Worm (Caenorhabditis elegans) whole organism, L4/young adult: ENCODE results near the gene F20B10.3.
A peak's percentile ranks its signal among the peaks of the same experiment; 100 is the strongest.

Experiments used
- W03F9.2 ChIP-seq: fragments of 150-350 bp; optimal IDR thresholded peaks from 2 replicates; lab custom pipeline; 2014; ENCODE audit warnings: missing biosample characterization, missing genetic modification characterization
- dao-5 ChIP-seq: sonication (generic microtip); optimal IDR thresholded peaks from 2 replicates; lab custom pipeline; 2016; ENCODE audit warnings: missing genotype, missing genetic modification characterization, moderate library complexity, missing compliant biosample characterization
- him-1 ChIP-seq: sonication (generic microtip); optimal IDR thresholded peaks from 2 replicates; lab custom pipeline; 2016; ENCODE audit warnings: missing genotype, missing genetic modification reagents, missing genetic modification characterization, missing compliant biosample characterization

The F20B10.3 gene

ce11 chrIV:12193338-12193737, 25.3 kb downstream of the F20B10.3 start:
- TF ChIP-seq him-1 (tag; lab: Kevin White, UChicago), result no peak
- TF ChIP-seq dao-5 (tag; lab: Kevin White, UChicago), result no peak
- no peak for TF ChIP-seq W03F9.2 (tag; lab: Kevin White, UChicago)

- TF ChIP-seq dao-5 (tag; lab: Kevin White, UChicago), result no peak
- no peak for TF ChIP-seq him-1 (tag; lab: Kevin White, UChicago)
- peak; percentile 12 for TF ChIP-seq W03F9.2 (tag; lab: Kevin White, UChicago)
Measured at ce11 chrIV:12194668-12195067, 26.6 kb downstream of the F20B10.3 start.

ce11 chrIV:12196608-12197007, 28.6 kb downstream of the F20B10.3 start:
- TF ChIP-seq dao-5 (tag; lab: Kevin White, UChicago), result no peak
- no peak for TF ChIP-seq W03F9.2 (tag; lab: Kevin White, UChicago)
- TF ChIP-seq him-1 (tag; lab: Kevin White, UChicago), result no peak

ce11 chrIV:12197679-12198078, 29.6 kb downstream of the F20B10.3 start:
- TF ChIP-seq him-1 (tag; lab: Kevin White, UChicago), result no peak
- TF ChIP-seq dao-5 (tag; lab: Kevin White, UChicago), result no peak
- TF ChIP-seq W03F9.2 (tag; lab: Kevin White, UChicago), result no peak

ce11 chrIV:12198816-12199215, 30.8 kb downstream of the F20B10.3 start:
- TF ChIP-seq dao-5 (tag; lab: Kevin White, UChicago) (no peak), W03F9.2 (tag; lab: Kevin White, UChicago) (no peak), him-1 (tag; lab: Kevin White, UChicago) (no peak)

- TF ChIP-seq him-1 (tag; lab: Kevin White, UChicago) (no peak), dao-5 (tag; lab: Kevin White, UChicago) (no peak), W03F9.2 (tag; lab: Kevin White, UChicago) (no peak)
Measured at ce11 chrIV:12199538-12200158, 31.6 kb downstream of the F20B10.3 start.

- TF ChIP-seq him-1 (tag; lab: Kevin White, UChicago) (no peak), W03F9.2 (tag; lab: Kevin White, UChicago) (no peak), dao-5 (tag; lab: Kevin White, UChicago) (no peak)
Measured at ce11 chrIV:12200812-12201211, 32.8 kb downstream of the F20B10.3 start.

- TF ChIP-seq him-1 (tag; lab: Kevin White, UChicago), result no peak
- TF ChIP-seq W03F9.2 (tag; lab: Kevin White, UChicago), result no peak
Measured at ce11 chrIV:12202000-12202399, 34.0 kb downstream of the F20B10.3 start.

ce11 chrIV:12202949-12203348, 34.9 kb downstream of the F20B10.3 start, which contains the start of gene F35G2.1:
TSS of gene F35G2.1 (plus strand) at chrIV:12203249.
- no peak for TF ChIP-seq W03F9.2 (tag; lab: Kevin White, UChicago)
- no peak for TF ChIP-seq him-1 (tag; lab: Kevin White, UChicago)
- TF ChIP-seq dao-5 (tag; lab: Kevin White, UChicago), result no peak

- TF ChIP-seq dao-5 (tag; lab: Kevin White, UChicago), result no peak
- TF ChIP-seq W03F9.2 (tag; lab: Kevin White, UChicago), result no peak
Measured at ce11 chrIV:12203968-12204367, 35.9 kb downstream of the F20B10.3 start.

ce11 chrIV:12207454-12207853, 39.4 kb downstream of the F20B10.3 start:
- no peak for TF ChIP-seq him-1 (tag; lab: Kevin White, UChicago)
- no peak for TF ChIP-seq dao-5 (tag; lab: Kevin White, UChicago)
- no peak for TF ChIP-seq W03F9.2 (tag; lab: Kevin White, UChicago)

- TF ChIP-seq W03F9.2 (tag; lab: Kevin White, UChicago) (no peak), dao-5 (tag; lab: Kevin White, UChicago) (no peak), him-1 (tag; lab: Kevin White, UChicago) (no peak)
Measured at ce11 chrIV:12207873-12208272, 39.8 kb downstream of the F20B10.3 start.

ce11 chrIV:12208984-12209676, 41.1 kb downstream of the F20B10.3 start, which contains the start of the genes marb-1 and F35G2.3:
TSS of gene marb-1 (minus strand) at chrIV:12209010.
TSS of gene F35G2.3 (plus strand) at chrIV:12209626.
- TF ChIP-seq dao-5 (tag; lab: Kevin White, UChicago) (no peak), him-1 (tag; lab: Kevin White, UChicago) (no peak), W03F9.2 (tag; lab: Kevin White, UChicago) (no peak)

- TF ChIP-seq dao-5 (tag; lab: Kevin White, UChicago) (no peak), W03F9.2 (tag; lab: Kevin White, UChicago) (no peak), him-1 (tag; lab: Kevin White, UChicago) (no peak)
Measured at ce11 chrIV:12211292-12211691, 43.2 kb downstream of the F20B10.3 start.
